Worm (Caenorhabditis elegans) whole organism, L3 larva: ENCODE measurements around the gene best-12.

Experiments used
- R02D3.7 ChIP-seq: fragments of 150-350 bp; optimal IDR thresholded peaks from 2 replicates; lab custom pipeline; 2014; ENCODE audit warnings: missing biosample characterization, missing genetic modification characterization
- ceh-28 ChIP-seq: fragments of 150-350 bp; optimal IDR thresholded peaks from 2 replicates; lab custom pipeline; 2014; ENCODE audit warnings: missing biosample characterization, missing genetic modification reagents, missing genetic modification characterization
- daf-12 ChIP-seq: fragments of 150-350 bp; optimal IDR thresholded peaks from 2 replicates; lab custom pipeline; 2014; ENCODE audit warnings: missing biosample characterization, missing genetic modification reagents, missing genetic modification characterization
- elt-1 ChIP-seq: fragments of 150-350 bp; optimal IDR thresholded peaks from 2 replicates; lab custom pipeline; 2014; ENCODE audit warnings: missing biosample characterization, missing genetic modification characterization
- elt-3 ChIP-seq, 3 experiments: fragments of 150-350 bp in 1 of 3; sonication (generic microtip) in 2 of 3; optimal IDR thresholded peaks; 2 replicates in 2 of 3; 4 replicates in 1 of 3; lab custom pipeline; 2014 to 2017; ENCODE audit warnings: missing biosample characterization in 3 of 3, missing genetic modification characterization in 3 of 3
- mml-1 ChIP-seq: fragments of 150-350 bp; sonication (generic microtip); optimal IDR thresholded peaks from 3 replicates; lab custom pipeline; 2014; ENCODE audit warnings: missing biosample characterization, missing genetic modification characterization
- nhr-28 ChIP-seq: fragments of 150-350 bp; optimal IDR thresholded peaks from 2 replicates; lab custom pipeline; 2014; ENCODE audit warnings: missing biosample characterization, missing genetic modification characterization
- skn-1 ChIP-seq: fragments of 150-350 bp; optimal IDR thresholded peaks from 2 replicates; lab custom pipeline; 2014; ENCODE audit warnings: missing biosample characterization, missing genetic modification characterization
- tbx-2 ChIP-seq: sonication (generic microtip); optimal IDR thresholded peaks from 2 replicates; lab custom pipeline; 2016; ENCODE audit warnings: mild to moderate bottlenecking, missing genetic modification characterization, missing compliant biosample characterization
- unc-62 ChIP-seq: fragments of 150-350 bp; sonication (generic microtip); optimal IDR thresholded peaks from 4 replicates; lab custom pipeline; 2014; ENCODE audit warnings: missing biosample characterization, missing genetic modification reagents, missing genetic modification characterization

DNA sequence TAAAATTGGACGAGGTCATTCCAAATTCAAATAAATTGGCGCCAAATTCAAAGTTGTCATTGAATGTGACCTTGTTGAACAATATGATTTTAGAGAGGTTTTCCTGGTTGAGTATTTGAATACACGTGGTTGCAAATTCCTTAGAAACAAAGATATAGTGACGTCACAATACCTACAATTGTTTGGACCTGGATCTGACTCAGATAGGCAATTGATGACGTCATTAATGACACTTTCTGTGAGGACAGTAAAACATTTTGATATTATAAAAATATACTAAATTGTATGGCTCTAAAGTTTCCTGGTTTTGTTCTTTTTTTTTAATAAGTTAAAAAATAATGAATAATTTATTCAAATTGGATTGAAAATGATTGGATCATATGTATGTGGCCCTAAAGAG, 7.9 kb upstream of the best-12 start:
- TF ChIP-seq tbx-2 (tag; lab: Kevin White, UChicago) (no peak), mml-1 (tag; lab: Kevin White, UChicago) (no peak), skn-1 (tag; lab: Kevin White, UChicago) (no peak), nhr-28 (tag; lab: Kevin White, UChicago) (no peak), elt-1 (no peak), unc-62 (GFP tag; lab: Kevin White, UChicago) (no peak), ceh-28 (tag; lab: Kevin White, UChicago) (no peak), daf-12 (tag; lab: Kevin White, UChicago) (no peak), R02D3.7 (no peak), elt-3 (tag; optimal IDR thresholded peaks at IDR 0.05; lab: Kevin White, UChicago) (no peak)
